Fruit fly (Drosophila melanogaster): ENCODE measurements around the gene CG31904.
"Not testable (repeated sequence)": the region's sequence is repeated elsewhere in the genome, so short reads cannot be mapped to it uniquely, and the experiment has no call there.

The CG31904 gene

DNA sequence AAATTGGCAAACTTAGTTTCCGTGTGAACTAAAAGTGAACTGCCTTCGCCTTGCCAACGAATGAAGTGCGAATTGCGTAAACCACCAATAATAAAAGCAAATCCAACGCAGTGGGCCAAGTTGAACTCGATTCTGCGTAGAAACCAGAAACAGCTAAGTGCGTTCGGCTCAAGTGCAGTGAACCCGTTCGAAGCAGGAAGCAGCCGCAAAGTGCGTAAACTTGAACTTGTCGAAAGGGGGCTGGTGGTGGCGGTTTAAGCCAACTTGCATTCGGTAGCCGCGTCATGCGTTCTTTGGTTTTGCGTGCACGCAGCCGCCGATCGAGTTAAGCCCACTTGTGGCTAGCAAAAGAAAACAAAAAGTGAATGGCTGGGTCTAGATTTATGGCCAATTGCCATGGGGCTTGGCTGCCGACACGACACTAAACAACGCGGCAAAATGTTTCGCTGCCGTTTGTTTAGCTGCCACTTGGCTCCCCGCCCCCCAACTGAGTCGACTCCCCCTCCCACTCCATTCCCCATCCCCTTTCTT is 12.1 kb upstream of the CG31904 start:
- TF ChIP-seq fd96Ca (GFP tag; IDR thresholded peaks at IDR 0.05) (0 out of 3 replicates have a peak, but pooled peaks have one; percentile 20), CG15710 (tag; optimal IDR thresholded peaks at IDR 0.05) (no peak), Snoo (tag; optimal IDR thresholded peaks at IDR 0.05) (no peak), Ets98B (GFP tag; IDR thresholded peaks at IDR 0.05) (no peak; the same call in 1 of the 2 replicates), D1 (tag; optimal IDR thresholded peaks at IDR 0.05) (no peak), CG9948 (tag; optimal IDR thresholded peaks at IDR 0.05) (no peak), CG13204 (GFP tag; optimal IDR thresholded peaks at IDR 0.05) (peak; percentile 17), EcR (GFP tag; optimal IDR thresholded peaks at IDR 0.05) (peak; percentile 95), CG8159 (tag; optimal IDR thresholded peaks at IDR 0.05) (no peak), rn (GFP tag; IDR thresholded peaks at IDR 0.05) (no peak), CG34367 (tag; optimal IDR thresholded peaks at IDR 0.05) (no peak), CG4496 (GFP tag; IDR thresholded peaks at IDR 0.05) (0 out of 3 replicates have a peak, but pooled peaks have one; percentile 40)

- TF ChIP-seq CG34367 (tag; optimal IDR thresholded peaks at IDR 0.05), result no peak
- no peak for TF ChIP-seq D1 (tag; optimal IDR thresholded peaks at IDR 0.05)
- no peak for TF ChIP-seq CG8159 (tag; optimal IDR thresholded peaks at IDR 0.05)
- no peak for TF ChIP-seq Ets98B (GFP tag; IDR thresholded peaks at IDR 0.05)
- TF ChIP-seq CG9948 (tag; optimal IDR thresholded peaks at IDR 0.05), result no peak
- TF ChIP-seq CG14655 (GFP tag; optimal IDR thresholded peaks at IDR 0.05), result no peak
- no peak for TF ChIP-seq EcR (GFP tag; optimal IDR thresholded peaks at IDR 0.05)
- no peak for TF ChIP-seq CG8301 (tag; optimal IDR thresholded peaks at IDR 0.05)
- no peak for TF ChIP-seq CG17806 (tag; optimal IDR thresholded peaks at IDR 0.05)
- TF ChIP-seq CG12605 (GFP tag; IDR thresholded peaks at IDR 0.05), result no peak
- TF ChIP-seq gl (tag; optimal IDR thresholded peaks at IDR 0.05), result no peak
- TF ChIP-seq CG13204 (GFP tag; optimal IDR thresholded peaks at IDR 0.05), result no peak
- TF ChIP-seq fd96Ca (GFP tag; IDR thresholded peaks at IDR 0.05), result no peak
- no peak for TF ChIP-seq Pif1A (GFP tag; optimal IDR thresholded peaks at IDR 0.05)
These were observed 8.4 kb upstream of the CG31904 start, which contains the start of gene ATPsynGL for dm6 chr2L:7746975-7747374. ATPsynGL (plus strand) TSS chr2L:7747275.

- TF ChIP-seq CG9948 (tag; optimal IDR thresholded peaks at IDR 0.05), result no peak
- no peak for TF ChIP-seq CG13204 (GFP tag; optimal IDR thresholded peaks at IDR 0.05)
- no peak for TF ChIP-seq CG12605 (GFP tag; IDR thresholded peaks at IDR 0.05)
- TF ChIP-seq fd96Ca (GFP tag; IDR thresholded peaks at IDR 0.05), result no peak
- no peak for TF ChIP-seq CG14655 (GFP tag; optimal IDR thresholded peaks at IDR 0.05)
- no peak for TF ChIP-seq EcR (GFP tag; optimal IDR thresholded peaks at IDR 0.05)
- TF ChIP-seq CG10348 (GFP tag; IDR thresholded peaks at IDR 0.05), result no peak
These were observed 6.1 kb upstream of the CG31904 start, which contains the start of gene CG7214 for dm6 chr2L:7744739-7745138. CG7214 (minus strand) TSS chr2L:7744839.

DNA sequence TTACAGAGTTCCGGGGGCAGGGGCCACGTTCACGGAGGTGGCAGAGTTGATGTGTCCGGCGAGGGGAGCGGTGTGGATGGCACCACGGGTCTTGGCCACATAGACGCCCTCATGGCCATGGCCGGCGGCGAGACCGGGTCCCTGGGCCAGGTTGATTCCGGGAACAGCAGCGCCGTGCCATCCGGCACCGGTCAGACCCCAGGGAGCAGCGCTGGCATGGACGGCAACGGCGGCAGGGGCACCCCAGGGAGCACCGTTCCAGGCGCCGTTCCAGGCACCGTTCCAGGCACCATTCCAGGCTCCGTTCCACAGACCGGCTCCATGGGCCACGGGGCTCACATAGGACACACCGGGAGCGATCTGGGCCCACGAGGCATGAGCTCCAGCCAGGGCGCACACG is 5.6 kb upstream of the CG31904 start:
- TF ChIP-seq rn (GFP tag; IDR thresholded peaks at IDR 0.05), result peak; percentile 26; the same call in 1 of the 2 replicates
- no peak for TF ChIP-seq CG15710 (tag; optimal IDR thresholded peaks at IDR 0.05)
- no peak for TF ChIP-seq Ets98B (GFP tag; IDR thresholded peaks at IDR 0.05)
- TF ChIP-seq EcR (GFP tag; optimal IDR thresholded peaks at IDR 0.05), result no peak

DNA sequence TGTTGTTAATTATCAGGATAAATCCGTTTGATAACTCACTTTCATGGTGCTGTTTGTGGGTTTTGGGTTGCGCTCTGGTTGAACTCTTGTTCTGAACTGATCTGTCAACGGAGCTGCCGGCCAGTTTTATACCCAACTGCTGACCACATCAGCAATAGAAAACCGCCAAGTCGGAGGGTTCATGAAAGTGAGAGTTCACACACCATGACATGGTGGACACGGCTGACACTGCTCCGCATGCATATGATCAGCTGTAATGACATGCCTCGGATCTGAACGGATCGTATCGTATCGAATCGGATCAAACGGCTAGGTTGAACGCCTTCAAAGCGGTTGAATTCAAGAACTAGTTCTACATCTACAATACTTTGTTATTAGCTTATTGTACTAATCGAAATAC is 2.8 kb upstream of the CG31904 start, which contains the start of gene Acp1:
Gene Acp1 (minus strand): TSS at position 101 of the 400 bp plus-strand sequence.
- TF ChIP-seq CG10348 (GFP tag; IDR thresholded peaks at IDR 0.05) (no peak), CG8301 (tag; optimal IDR thresholded peaks at IDR 0.05) (no peak), CG32121 (GFP tag; IDR thresholded peaks at IDR 0.05) (no peak), EcR (GFP tag; optimal IDR thresholded peaks at IDR 0.05) (no peak), CG13204 (GFP tag; optimal IDR thresholded peaks at IDR 0.05) (no peak), Snoo (tag; optimal IDR thresholded peaks at IDR 0.05) (no peak), CG34367 (tag; optimal IDR thresholded peaks at IDR 0.05) (no peak), gl (tag; optimal IDR thresholded peaks at IDR 0.05) (no peak), CG14655 (GFP tag; optimal IDR thresholded peaks at IDR 0.05) (no peak), D1 (tag; optimal IDR thresholded peaks at IDR 0.05) (no peak), Ets98B (GFP tag; IDR thresholded peaks at IDR 0.05) (no peak), CG9948 (tag; optimal IDR thresholded peaks at IDR 0.05) (no peak)

dm6 chr2L:7732570-7732969 is 6.0 kb downstream of the CG31904 start, which contains the start of gene CG13796:
CG13796 (minus strand) TSS chr2L:7732670.
- not testable (repeated sequence) for TF ChIP-seq Pif1B (GFP tag; optimal IDR thresholded peaks at IDR 0.05); fd96Ca (GFP tag; IDR thresholded peaks at IDR 0.05); CG15710 (tag; optimal IDR thresholded peaks at IDR 0.05)

dm6 chr2L:7726268-7726997 is 12.2 kb downstream of the CG31904 start, which contains the start of gene CG13795:
CG13795 (minus strand) TSS chr2L:7726298.
- TF ChIP-seq CG8301 (tag; optimal IDR thresholded peaks at IDR 0.05) (no peak), CG4496 (GFP tag; IDR thresholded peaks at IDR 0.05) (no peak), Pif1A (GFP tag; optimal IDR thresholded peaks at IDR 0.05) (no peak), EcR (GFP tag; optimal IDR thresholded peaks at IDR 0.05) (no peak), CG14655 (GFP tag; optimal IDR thresholded peaks at IDR 0.05) (peak; percentile 17), CG13204 (GFP tag; optimal IDR thresholded peaks at IDR 0.05) (no peak), CG12605 (GFP tag; IDR thresholded peaks at IDR 0.05) (no peak)

All from whole organism, pupa.